Worm (Caenorhabditis elegans) whole organism, mixed stage, embryonic: ENCODE data around the gene mrpl-51.

ENCODE experiments used
- bed-3 ChIP-seq: fragments of 200-800 bp; sonication (Bioruptor generic); optimal IDR thresholded peaks from 3 replicates; lab custom pipeline; 2018; ENCODE audit warnings: mild to moderate bottlenecking, missing genetic modification characterization, moderate library complexity, missing compliant biosample characterization
- nhr-12 ChIP-seq: fragments of 150-350 bp; optimal IDR thresholded peaks from 2 replicates; lab custom pipeline; 2014; ENCODE audit warnings: missing biosample characterization, missing genetic modification characterization

DNA sequence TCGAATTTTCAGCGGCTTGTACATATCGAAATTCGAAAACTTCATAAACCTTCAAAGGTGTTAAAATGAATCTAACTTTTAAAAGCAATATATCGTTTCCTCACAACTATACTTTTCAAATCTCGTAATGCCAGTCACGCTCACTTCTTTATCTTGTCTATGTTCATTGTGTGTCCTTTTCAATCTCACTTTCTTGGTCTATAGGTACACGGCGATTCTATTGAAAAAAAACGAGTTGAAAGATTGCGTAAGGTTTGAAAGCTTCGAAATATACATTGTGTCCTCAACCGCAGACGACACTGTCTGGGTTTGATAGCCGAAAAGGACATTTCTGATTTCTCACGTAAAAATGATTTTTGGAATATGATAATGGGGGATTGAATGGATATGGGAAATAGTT, 12.2 kb upstream of the mrpl-51 start:
- TF ChIP-seq bed-3 (GFP tag; lab: Kevin White, UChicago) (no peak), nhr-12 (no peak)
